Fruit fly (Drosophila melanogaster) whole organism, wandering third instar larva: Measurements from ENCODE around the gene CG13300.

Source experiments
- Hr78 ChIP-seq: fragments of >200 bp; optimal IDR thresholded peaks from 2 replicates; lab custom pipeline; 2017; ENCODE audit warnings: missing biosample characterization, missing genetic modification characterization
- Jra ChIP-seq: sonication (Bioruptor generic); optimal IDR thresholded peaks from 2 replicates; lab custom pipeline; 2016; ENCODE audit warnings: missing biosample characterization, missing genetic modification characterization

DNA sequence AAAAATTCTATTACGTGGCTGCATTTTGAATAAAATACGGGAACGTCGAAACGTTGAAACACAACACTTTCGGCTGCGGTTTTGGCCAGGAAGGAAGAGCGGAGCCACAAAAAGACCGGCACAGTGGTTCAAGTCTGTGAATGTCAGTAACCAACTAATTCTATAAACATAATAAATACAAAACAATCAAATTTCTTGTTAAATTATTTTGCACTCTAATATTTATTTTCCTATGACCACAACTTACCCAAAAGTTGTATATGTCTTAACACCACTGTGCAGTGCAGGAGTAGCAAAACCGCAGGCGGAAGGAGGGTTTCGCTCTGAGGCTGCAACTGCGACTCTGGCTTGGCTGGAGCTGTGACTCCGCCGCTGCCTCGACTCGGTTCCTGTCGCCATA, 11.4 kb upstream of the CG13300 start:
- TF ChIP-seq Hr78 (no peak), Jra (GFP tag; lab: Kevin White, UChicago) (peak; percentile 52)
